Fruit fly (Drosophila melanogaster) whole organism, embryonic: ENCODE results near the gene CCT3.

Experiments used
- Atf-2 ChIP-seq: fragments of 200-800 bp; sonication (Bioruptor generic); optimal IDR thresholded peaks from 2 replicates; lab custom pipeline; 2016; ENCODE audit warnings: missing biosample characterization, missing genetic modification characterization
- B-H1 ChIP-seq: fragments of 200-800 bp; sonication (Bioruptor generic); IDR thresholded peaks from 3 replicates; pipeline ENCODE4 v1.3.6; 2022; ENCODE audit warnings: missing biosample characterization, missing genetic modification characterization
- Bteb2 ChIP-seq: fragments of 200-800 bp; sonication (Bioruptor generic); optimal IDR thresholded peaks from 2 replicates; lab custom pipeline; 2016; ENCODE audit warnings: missing biosample characterization, missing genetic modification characterization
- CG10462 ChIP-seq: fragments of 200-800 bp; sonication (Bioruptor generic); optimal IDR thresholded peaks from 2 replicates; lab custom pipeline; 2016; ENCODE audit warnings: missing biosample characterization, missing genetic modification characterization
- CG10979 ChIP-seq: fragments of 200-800 bp; sonication (Bioruptor generic); optimal IDR thresholded peaks from 2 replicates; lab custom pipeline; 2018; ENCODE audit warnings: missing biosample characterization, mild to moderate bottlenecking, missing genetic modification characterization, moderate library complexity
- CG11093 ChIP-seq: fragments of 200-800 bp; sonication (Bioruptor generic); IDR thresholded peaks from 3 replicates; pipeline ENCODE4 v1.3.6; 2022; ENCODE audit warnings: missing biosample characterization, missing genetic modification characterization
- CG12391 ChIP-seq: fragments of 200-800 bp; sonication (Bioruptor generic); optimal IDR thresholded peaks from 3 replicates; lab custom pipeline; 2018; ENCODE audit warnings: missing biosample characterization, mild to moderate bottlenecking, missing genetic modification characterization, moderate library complexity
- CG13296 ChIP-seq: fragments of 200-800 bp; sonication (Bioruptor generic); optimal IDR thresholded peaks from 3 replicates; lab custom pipeline; 2018; ENCODE audit warnings: missing biosample characterization, mild to moderate bottlenecking, missing genetic modification characterization
- CG13424 ChIP-seq: fragments of 200-800 bp; sonication (Bioruptor generic); optimal IDR thresholded peaks from 2 replicates; lab custom pipeline; 2019; ENCODE audit warnings: missing biosample characterization, mild to moderate bottlenecking, missing genetic modification characterization, moderate library complexity
- CG13775 ChIP-seq: fragments of 200-800 bp; sonication (Bioruptor generic); optimal IDR thresholded peaks from 3 replicates; lab custom pipeline; 2017; ENCODE audit warnings: missing biosample characterization, mild to moderate bottlenecking, missing genetic modification characterization
- CG15269 ChIP-seq: fragments of 200-800 bp; sonication (Bioruptor generic); optimal IDR thresholded peaks from 2 replicates; lab custom pipeline; 2018; ENCODE audit warnings: missing biosample characterization, mild to moderate bottlenecking, missing genetic modification characterization, moderate library complexity
- CG1529 ChIP-seq: fragments of 200-800 bp; sonication (Bioruptor generic); optimal IDR thresholded peaks from 3 replicates; lab custom pipeline; 2018; ENCODE audit warnings: missing biosample characterization, missing genetic modification characterization
- CG16863 ChIP-seq: fragments of 200-800 bp; sonication (Bioruptor generic); optimal IDR thresholded peaks from 3 replicates; lab custom pipeline; 2016; ENCODE audit warnings: missing biosample characterization, missing genetic modification characterization
- CG2116 ChIP-seq: fragments of 200-800 bp; sonication (Bioruptor generic); optimal IDR thresholded peaks from 3 replicates; lab custom pipeline; 2018; ENCODE audit warnings: missing biosample characterization, mild to moderate bottlenecking, missing genetic modification characterization
- CG2678 ChIP-seq: fragments of 200-800 bp; sonication (Bioruptor generic); optimal IDR thresholded peaks from 3 replicates; lab custom pipeline; 2019; ENCODE audit warnings: missing biosample characterization, mild to moderate bottlenecking, missing genetic modification characterization, moderate library complexity
- CG30020 ChIP-seq: fragments of 200-800 bp; optimal IDR thresholded peaks from 2 replicates; lab custom pipeline; 2019; ENCODE audit warnings: missing biosample characterization, mild to moderate bottlenecking, missing genetic modification characterization, moderate library complexity
- CG31365 ChIP-seq: fragments of 200-800 bp; sonication (Bioruptor generic); optimal IDR thresholded peaks from 2 replicates; lab custom pipeline; 2018; ENCODE audit warnings: missing biosample characterization, mild to moderate bottlenecking, missing genetic modification characterization
- CG32772 ChIP-seq: fragments of 200-800 bp; sonication (Bioruptor generic); IDR thresholded peaks from 2 replicates; pipeline ENCODE4 v1.3.6; 2022; ENCODE audit warnings: missing biosample characterization, missing genetic modification characterization
- CG3407 ChIP-seq: fragments of 200-800 bp; sonication (Bioruptor generic); optimal IDR thresholded peaks from 2 replicates; lab custom pipeline; 2018; ENCODE audit warnings: missing biosample characterization, mild to moderate bottlenecking, missing genetic modification characterization
- CG3847 ChIP-seq: fragments of 200-800 bp; sonication (Bioruptor generic); IDR thresholded peaks from 2 replicates; pipeline ENCODE4 v1.3.6; 2022; ENCODE audit warnings: missing biosample characterization, missing genetic modification characterization
- CG4404 ChIP-seq: fragments of 200-800 bp; sonication (Bioruptor generic); IDR thresholded peaks from 2 replicates; pipeline ENCODE4 v1.3.6; 2022; ENCODE audit warnings: missing biosample characterization, missing genetic modification characterization
- CG4820 ChIP-seq: fragments of 200-800 bp; sonication (Bioruptor generic); optimal IDR thresholded peaks from 3 replicates; lab custom pipeline; 2016; ENCODE audit warnings: missing biosample characterization, missing genetic modification characterization
- CG4854 ChIP-seq: fragments of 200-800 bp; sonication (Bioruptor generic); optimal IDR thresholded peaks from 2 replicates; lab custom pipeline; 2016; ENCODE audit warnings: missing biosample characterization, missing genetic modification characterization, inconsistent platforms
- CG6175 ChIP-seq: fragments of 200-800 bp; sonication (Bioruptor generic); IDR thresholded peaks from 3 replicates; pipeline ENCODE4 v1.3.6; 2022; ENCODE audit warnings: missing biosample characterization, missing genetic modification characterization
- CG6854 ChIP-seq: fragments of 200-800 bp; sonication (Bioruptor generic); optimal IDR thresholded peaks from 3 replicates; lab custom pipeline; 2017; ENCODE audit warnings: missing biosample characterization, mild to moderate bottlenecking, missing genetic modification characterization
- CG7556 ChIP-seq: fragments of 200-800 bp; sonication (Bioruptor generic); optimal IDR thresholded peaks from 2 replicates; lab custom pipeline; 2017; ENCODE audit warnings: missing biosample characterization, mild to moderate bottlenecking, missing genetic modification characterization
- CG8281 ChIP-seq: fragments of 200-800 bp; sonication (Bioruptor generic); optimal IDR thresholded peaks from 2 replicates; lab custom pipeline; 2018; ENCODE audit warnings: missing biosample characterization, mild to moderate bottlenecking, missing genetic modification characterization, moderate library complexity
- Deaf1 ChIP-seq: fragments of 200-800 bp; optimal IDR thresholded peaks from 3 replicates; lab custom pipeline; 2019; ENCODE audit warnings: missing biosample characterization, mild to moderate bottlenecking, missing genetic modification characterization, moderate library complexity
- Dref ChIP-seq: fragments of 200-800 bp; sonication (Bioruptor generic); IDR thresholded peaks from 2 replicates; pipeline ENCODE4 v1.3.6; 2022; ENCODE audit warnings: missing biosample characterization, missing genetic modification characterization
- Drgx ChIP-seq: fragments of 200-800 bp; sonication (Bioruptor generic); IDR thresholded peaks from 2 replicates; pipeline ENCODE4 v1.3.6; 2022; ENCODE audit warnings: missing biosample characterization, missing genetic modification characterization
- Fer1 ChIP-seq: fragments of 200-800 bp; sonication (Bioruptor generic); optimal IDR thresholded peaks from 2 replicates; lab custom pipeline; 2017; ENCODE audit warnings: missing biosample characterization, mild to moderate bottlenecking, missing genetic modification characterization
- HLH4C ChIP-seq: fragments of 200-800 bp; sonication (Bioruptor generic); IDR thresholded peaks from 3 replicates; pipeline ENCODE4 v1.3.6; 2022; ENCODE audit warnings: missing biosample characterization, missing genetic modification characterization; ENCODE audit not compliant: partially characterized antibody
- Hand ChIP-seq: fragments of 200-800 bp; sonication (Bioruptor generic); optimal IDR thresholded peaks from 2 replicates; lab custom pipeline; 2017; ENCODE audit warnings: mild to moderate bottlenecking, missing biosample characterization, missing genetic modification reagents, missing genetic modification characterization
- HmgZ ChIP-seq: fragments of 200-800 bp; sonication (Bioruptor generic); optimal IDR thresholded peaks from 2 replicates; lab custom pipeline; 2018; ENCODE audit warnings: missing biosample characterization, mild to moderate bottlenecking, missing genetic modification characterization
- Med ChIP-seq: fragments of 200-800 bp; sonication (Bioruptor generic); peaks from one replicate; lab custom pipeline; 2016; ENCODE audit warnings: missing biosample characterization, missing genetic modification characterization, mild to moderate bottlenecking, inconsistent platforms, moderate library complexity
- Nf-YC ChIP-seq: fragments of 200-800 bp; optimal IDR thresholded peaks from 3 replicates; lab custom pipeline; 2019; ENCODE audit warnings: missing biosample characterization, mild to moderate bottlenecking, missing genetic modification characterization, moderate library complexity
- Pdp1 ChIP-seq, 2 experiments: fragments of 200-800 bp; sonication (Bioruptor generic); optimal IDR thresholded peaks; 3 replicates each; lab custom pipeline; 2016; ENCODE audit warnings: missing biosample characterization in 2 of 2, missing genetic modification characterization in 2 of 2, mild to moderate bottlenecking in 1 of 2, moderate library complexity in 1 of 2
- Ptx1 ChIP-seq: fragments of 200-800 bp; sonication (Bioruptor generic); IDR thresholded peaks from 2 replicates; pipeline ENCODE4 v1.3.6; 2022; ENCODE audit warnings: missing biosample characterization, missing genetic modification characterization
- Usf ChIP-seq: fragments of 200-800 bp; sonication (Bioruptor generic); optimal IDR thresholded peaks from 2 replicates; lab custom pipeline; 2017; ENCODE audit warnings: missing genotype, missing biosample characterization, missing genetic modification characterization
- bab2 ChIP-seq: fragments of 200-800 bp; sonication (Bioruptor generic); optimal IDR thresholded peaks from 2 replicates; lab custom pipeline; 2016; ENCODE audit warnings: missing biosample characterization, missing genetic modification characterization
- ci ChIP-seq: fragments of 200-800 bp; sonication (Bioruptor generic); IDR thresholded peaks from 3 replicates; pipeline ENCODE4 v1.3.6; 2022; ENCODE audit warnings: missing biosample characterization, missing genetic modification characterization
- dmrt11E ChIP-seq: fragments of 200-800 bp; sonication (Bioruptor generic); optimal IDR thresholded peaks from 3 replicates; lab custom pipeline; 2018; ENCODE audit warnings: missing biosample characterization, mild to moderate bottlenecking, missing genetic modification characterization, moderate library complexity
- esg ChIP-seq: fragments of 200-800 bp; sonication (Bioruptor generic); conservative IDR thresholded peaks from 2 replicates; pipeline ENCODE4 v1.3.6; 2022; ENCODE audit warnings: missing biosample characterization, missing genetic modification characterization
- ftz-f1 ChIP-seq: fragments of 200-800 bp; sonication (Bioruptor generic); optimal IDR thresholded peaks from 2 replicates; lab custom pipeline; 2016; ENCODE audit warnings: missing biosample characterization, missing genetic modification characterization
- gcm2 ChIP-seq: fragments of 200-800 bp; sonication (Bioruptor generic); optimal IDR thresholded peaks from 2 replicates; lab custom pipeline; 2016; ENCODE audit warnings: missing biosample characterization, missing genetic modification characterization
- hbn ChIP-seq: fragments of 200-800 bp; sonication (Bioruptor generic); IDR thresholded peaks from 2 replicates; pipeline ENCODE4 v1.3.6; 2022; ENCODE audit warnings: missing biosample characterization, missing genetic modification characterization; ENCODE audit not compliant: partially characterized antibody
- ind ChIP-seq: fragments of 200-800 bp; sonication (Bioruptor generic); optimal IDR thresholded peaks from 3 replicates; lab custom pipeline; 2016; ENCODE audit warnings: missing biosample characterization, missing genetic modification characterization
- schlank ChIP-seq: fragments of 200-800 bp; sonication (Bioruptor generic); optimal IDR thresholded peaks from 2 replicates; lab custom pipeline; 2018; ENCODE audit warnings: missing biosample characterization, mild to moderate bottlenecking, missing genetic modification characterization
- sima ChIP-seq: fragments of 200-800 bp; sonication (Bioruptor generic); optimal IDR thresholded peaks from 2 replicates; lab custom pipeline; 2016; ENCODE audit warnings: missing biosample characterization, missing genetic modification characterization

CCT3 gene

dm6 chr3R:16646952-16647715 is at the start of gene CCT3, which contains the start of gene CG10324 (continued):
- no peak for TF ChIP-seq Deaf1
- TF ChIP-seq Usf (GFP tag; lab: Kevin White, UChicago): peak; percentile 9
- TF ChIP-seq sima: no peak
- TF ChIP-seq CG13775: peak; percentile 81
- peak; percentile 67 for TF ChIP-seq Ptx1
- peak; percentile 59 for TF ChIP-seq ind (GFP tag; lab: Kevin White, UChicago)
- TF ChIP-seq CG13424 (tag; lab: Kevin White, UChicago): peak; percentile 81
- peak; percentile 56 for TF ChIP-seq bab2 (GFP tag; lab: Kevin White, UChicago)
- peak; percentile 67 for TF ChIP-seq Drgx
- TF ChIP-seq CG16863 (GFP tag; lab: Kevin White, UChicago): peak; percentile 17
- TF ChIP-seq CG13296 (GFP tag; lab: Kevin White, UChicago): peak; percentile 75
- TF ChIP-seq ci (GFP tag; lab: Robert Waterston, UW): peak; percentile 67; the same call in 2 of the 3 replicates
- peak; percentile 86 for TF ChIP-seq Med (GFP tag; lab: Kevin White, UChicago)
- TF ChIP-seq CG7556: peak; percentile 66
- peak; percentile 12 for TF ChIP-seq CG2678 (tag; lab: Kevin White, UChicago)
- peak; percentile 45 for TF ChIP-seq Bteb2 (GFP tag; lab: Kevin White, UChicago)
- TF ChIP-seq HLH4C (GFP tag; lab: Robert Waterston, UW): peak; percentile 75; the same call in 2 of the 3 replicates
- peak; percentile 51 for TF ChIP-seq CG4820 (GFP tag; lab: Kevin White, UChicago)
- peak; percentile 82 for TF ChIP-seq Dref
- TF ChIP-seq CG3407 (GFP tag; lab: Kevin White, UChicago): no peak
- peak; percentile 11 for TF ChIP-seq CG10462 (GFP tag; lab: Kevin White, UChicago)
- peak; percentile 75 for TF ChIP-seq CG12391 (tag; lab: Kevin White, UChicago)
- TF ChIP-seq Atf-2 (GFP tag; lab: Kevin White, UChicago): peak; percentile 26
- peak; percentile 4 for TF ChIP-seq gcm2 (GFP tag; lab: Kevin White, UChicago)
- TF ChIP-seq CG10979 (tag; lab: Kevin White, UChicago): peak; percentile 57
- peak; percentile 8 for TF ChIP-seq schlank
- peak; percentile 47 for TF ChIP-seq CG32772 (GFP tag; lab: Robert Waterston, UW)
- TF ChIP-seq CG4854 (GFP tag; lab: Kevin White, UChicago): peak; percentile 43
- TF ChIP-seq CG6175 (GFP tag; lab: Robert Waterston, UW): no peak
- TF ChIP-seq CG2116 (GFP tag; lab: Kevin White, UChicago): peak; percentile 70
- peak; percentile 36 to 64 for TF ChIP-seq Pdp1 (GFP tag; optimal IDR thresholded peaks at IDR 0.05; lab: Kevin White, UChicago)
- peak; percentile 91 for TF ChIP-seq CG30020
- TF ChIP-seq esg (GFP tag; lab: Robert Waterston, UW): peak; percentile 57
- TF ChIP-seq CG15269 (tag; lab: Kevin White, UChicago): peak; percentile 79
- peak; percentile 77 for TF ChIP-seq Nf-YC (tag; lab: Kevin White, UChicago)
- no peak for TF ChIP-seq CG8281 (tag; lab: Kevin White, UChicago)
- 0 out of 2 replicates have a peak, but pooled peaks have one; percentile 17 for TF ChIP-seq CG4404 (GFP tag; lab: Robert Waterston, UW)
- TF ChIP-seq CG31365: no peak
- peak; percentile 60 for TF ChIP-seq CG3847 (GFP tag; lab: Robert Waterston, UW)
- no peak for TF ChIP-seq ftz-f1 (GFP tag; lab: Kevin White, UChicago)
- peak; percentile 16 for TF ChIP-seq Hand
- peak; percentile 66 for TF ChIP-seq dmrt11E (tag; lab: Kevin White, UChicago)
- no peak; the same call in 1 of the 2 replicates for TF ChIP-seq hbn
- TF ChIP-seq Fer1 (GFP tag; lab: Kevin White, UChicago): peak; percentile 53
- peak; percentile 38 for TF ChIP-seq HmgZ (tag; lab: Kevin White, UChicago)
- TF ChIP-seq CG11093 (GFP tag; lab: Robert Waterston, UW): no peak
- TF ChIP-seq CG1529 (GFP tag; lab: Kevin White, UChicago): peak; percentile 44
- peak; percentile 26 for TF ChIP-seq CG6854 (GFP tag; lab: Kevin White, UChicago)
- TF ChIP-seq B-H1: 0 out of 3 replicates have a peak, but pooled peaks have one; percentile 25
